Worm (Caenorhabditis elegans): Measurements from ENCODE around the gene C16E9.2.

- TF ChIP-seq pha-4 (tag; optimal IDR thresholded peaks at IDR 0.05) = peak; percentile 19
- no peak for TF ChIP-seq fos-1 (tag; optimal IDR thresholded peaks at IDR 0.05)
- TF ChIP-seq nhr-43 (tag; optimal IDR thresholded peaks at IDR 0.05; ENCODE audit: poor library complexity, severe bottlenecking) = no peak
- TF ChIP-seq snpc-4 (tag; optimal IDR thresholded peaks at IDR 0.05) = no peak
- no peak for TF ChIP-seq ceh-9 (tag; optimal IDR thresholded peaks at IDR 0.05)
- TF ChIP-seq ztf-11 (tag; optimal IDR thresholded peaks at IDR 0.05) = no peak
Measured at ce11 chrX:6924461-6924860, 11.1 kb upstream of the C16E9.2 start, which contains the start of gene otpl-3.
